Worm (Caenorhabditis elegans) whole organism, L2 larva: ENCODE measurements around the gene acr-14.

Experiments used
- ama-1 ChIP-seq: fragments of 150-350 bp; optimal IDR thresholded peaks from 2 replicates; lab custom pipeline; 2018; ENCODE audit warnings: inconsistent platforms
- elt-3 ChIP-seq: sonication (generic microtip); optimal IDR thresholded peaks from 2 replicates; lab custom pipeline; 2017; ENCODE audit warnings: missing biosample characterization, missing genetic modification characterization
- lin-39 ChIP-seq: fragments of 150-350 bp; optimal IDR thresholded peaks from 2 replicates; lab custom pipeline; 2014; ENCODE audit warnings: missing biosample characterization, missing genetic modification reagents, missing genetic modification characterization
- nhr-25 ChIP-seq: fragments of 150-350 bp; sonication (generic microtip); optimal IDR thresholded peaks from 3 replicates; lab custom pipeline; 2014; ENCODE audit warnings: missing biosample characterization, missing genetic modification characterization
- nhr-6 ChIP-seq: fragments of 150-350 bp; optimal IDR thresholded peaks from 2 replicates; lab custom pipeline; 2014; ENCODE audit warnings: missing biosample characterization, missing genetic modification characterization
- snpc-4 ChIP-seq: fragments of 150-350 bp; optimal IDR thresholded peaks from 2 replicates; lab custom pipeline; 2014; ENCODE audit warnings: missing biosample characterization, missing genetic modification characterization
- unc-62 ChIP-seq: fragments of 150-350 bp; optimal IDR thresholded peaks from 2 replicates; lab custom pipeline; 2014; ENCODE audit warnings: missing biosample characterization, missing genetic modification reagents, missing genetic modification characterization
- zag-1 ChIP-seq: fragments of 150-350 bp; optimal IDR thresholded peaks from 2 replicates; lab custom pipeline; 2014; ENCODE audit warnings: missing biosample characterization, missing genetic modification characterization
- ztf-4 ChIP-seq: fragments of 150-350 bp; optimal IDR thresholded peaks from 2 replicates; lab custom pipeline; 2014; ENCODE audit warnings: missing biosample characterization, missing genetic modification characterization

DNA sequence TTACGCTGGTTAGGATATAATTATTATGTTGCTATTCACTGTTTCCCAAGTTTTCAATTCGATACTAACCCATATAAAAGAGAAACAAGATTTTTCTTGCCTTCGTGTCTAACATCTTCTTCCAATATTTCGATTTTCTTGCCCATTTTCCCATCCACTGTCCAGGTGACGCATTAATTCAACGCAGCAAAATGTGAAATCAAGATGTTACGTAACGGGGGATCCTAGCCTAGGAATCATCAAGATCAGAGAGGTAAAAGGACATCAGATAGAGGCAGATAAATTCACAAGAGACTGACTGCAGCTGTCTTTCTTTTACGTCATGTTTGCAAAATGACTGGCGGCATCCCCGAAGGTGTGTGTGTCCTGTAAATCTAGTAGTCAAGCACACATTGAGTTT, 47.6 kb upstream of the acr-14 start:
- TF ChIP-seq ama-1 (no peak), snpc-4 (tag; lab: Kevin White, UChicago) (no peak), nhr-25 (tag; lab: Kevin White, UChicago) (no peak), nhr-6 (tag; lab: Kevin White, UChicago) (no peak), ztf-4 (no peak), elt-3 (tag; lab: Kevin White, UChicago) (no peak), zag-1 (no peak), unc-62 (GFP tag; lab: Kevin White, UChicago) (no peak), lin-39 (no peak)
